Fruit fly (Drosophila melanogaster) whole organism, wandering third instar larva: ENCODE measurements around the gene CG46042.

ENCODE experiments used
- Abd-B ChIP-seq: fragments of >200 bp; optimal IDR thresholded peaks from 2 replicates; lab custom pipeline; 2017; ENCODE audit warnings: missing biosample characterization, missing genetic modification characterization
- CG32264 ChIP-seq: fragments of 200-800 bp; sonication (Bioruptor generic); optimal IDR thresholded peaks from 2 replicates; lab custom pipeline; 2016; ENCODE audit warnings: missing biosample characterization, missing genetic modification characterization
- CG9705 ChIP-seq: fragments of 200-800 bp; sonication (Bioruptor generic); optimal IDR thresholded peaks from 2 replicates; lab custom pipeline; 2018; ENCODE audit warnings: missing biosample characterization, mild to moderate bottlenecking, missing genetic modification characterization
- Dfd ChIP-seq: fragments of >200 bp; optimal IDR thresholded peaks from 2 replicates; lab custom pipeline; 2017; ENCODE audit warnings: missing biosample characterization, missing genetic modification characterization
- Dif ChIP-seq: fragments of 200-275, 200-300 bp; sonication (Bioruptor generic); optimal IDR thresholded peaks from 2 replicates; lab custom pipeline; 2018; ENCODE audit warnings: missing biosample characterization, missing genetic modification characterization; ENCODE audit not compliant: partially characterized antibody
- GATAd ChIP-seq: sonication (Bioruptor generic); optimal IDR thresholded peaks from 2 replicates; lab custom pipeline; 2016; ENCODE audit warnings: missing biosample characterization, missing genetic modification characterization
- HLH106 ChIP-seq: fragments of 200-800 bp; optimal IDR thresholded peaks from 3 replicates; lab custom pipeline; 2019; ENCODE audit warnings: missing biosample characterization, mild to moderate bottlenecking, missing genetic modification characterization, moderate library complexity
- Hnf4 ChIP-seq: fragments of 200-800 bp; sonication (Bioruptor generic); optimal IDR thresholded peaks from 2 replicates; lab custom pipeline; 2016; ENCODE audit warnings: missing biosample characterization, mild to moderate bottlenecking, missing genetic modification characterization
- Hr78 ChIP-seq: fragments of >200 bp; optimal IDR thresholded peaks from 2 replicates; lab custom pipeline; 2017; ENCODE audit warnings: missing biosample characterization, missing genetic modification characterization
- Hr83 ChIP-seq: fragments of 200-300 bp; sonication (Bioruptor generic); optimal IDR thresholded peaks from 2 replicates; lab custom pipeline; 2016; ENCODE audit warnings: missing biosample characterization, mild to moderate bottlenecking, missing genetic modification characterization, moderate library complexity; ENCODE audit not compliant: poor library complexity, severe bottlenecking
- Jra ChIP-seq: sonication (Bioruptor generic); optimal IDR thresholded peaks from 2 replicates; lab custom pipeline; 2016; ENCODE audit warnings: missing biosample characterization, missing genetic modification characterization
- Myc ChIP-seq: fragments of >200 bp; optimal IDR thresholded peaks from 2 replicates; lab custom pipeline; 2017
- N ChIP-seq: fragments of >200 bp; optimal IDR thresholded peaks from 2 replicates; lab custom pipeline; 2018; ENCODE audit warnings: missing biosample characterization, missing external identifiers, missing genetic modification characterization
- OdsH ChIP-seq: fragments of 200-800 bp; sonication (Bioruptor generic); optimal IDR thresholded peaks from 2 replicates; lab custom pipeline; 2016; ENCODE audit warnings: missing biosample characterization, mild to moderate bottlenecking, missing genetic modification characterization
- Rel ChIP-seq, 2 experiments: fragments of 200-800 bp; sonication (Bioruptor generic) in 1 of 2; optimal IDR thresholded peaks; 2 replicates in 1 of 2; 3 replicates in 1 of 2; lab custom pipeline; 2016 to 2019; ENCODE audit warnings: mild to moderate bottlenecking in 2 of 2, missing biosample characterization in 2 of 2, missing genetic modification characterization in 2 of 2, moderate library complexity in 1 of 2
- Sp1 ChIP-seq: fragments of 200-800 bp; sonication (Bioruptor generic); optimal IDR thresholded peaks from 3 replicates; lab custom pipeline; 2019; ENCODE audit warnings: missing biosample characterization, mild to moderate bottlenecking, missing genetic modification characterization, moderate library complexity
- Vsx2 ChIP-seq: fragments of 200-300, 225-300 bp; sonication (Bioruptor generic); optimal IDR thresholded peaks from 2 replicates; lab custom pipeline; 2018; ENCODE audit warnings: missing biosample characterization, missing genetic modification characterization; ENCODE audit not compliant: partially characterized antibody
- br ChIP-seq: fragments of 200-800 bp; sonication (Bioruptor generic); optimal IDR thresholded peaks from 2 replicates; lab custom pipeline; 2016; ENCODE audit warnings: missing biosample characterization, missing genetic modification characterization
- brk ChIP-seq: fragments of 200-800 bp; sonication (Bioruptor generic); optimal IDR thresholded peaks from 2 replicates; lab custom pipeline; 2016; ENCODE audit warnings: missing biosample characterization, mild to moderate bottlenecking, missing genetic modification characterization
- dl ChIP-seq, 2 experiments: fragments of 175-275, 200-275 bp in 1 of 2; fragments of 200-275 bp in 1 of 2; sonication (Bioruptor generic); optimal IDR thresholded peaks; lab custom pipeline; 2018; ENCODE audit warnings: mild to moderate bottlenecking in 2 of 2, missing biosample characterization in 2 of 2, missing genetic modification characterization in 2 of 2, moderate library complexity in 2 of 2; ENCODE audit not compliant: partially characterized antibody in 2 of 2, insufficient read depth in 1 of 2
- dmrt93B ChIP-seq: fragments of 200-800 bp; sonication (Bioruptor generic); optimal IDR thresholded peaks from 2 replicates; lab custom pipeline; 2018; ENCODE audit warnings: missing biosample characterization, mild to moderate bottlenecking, missing genetic modification characterization
- ey ChIP-seq: fragments of 200-800 bp; sonication (Bioruptor generic); optimal IDR thresholded peaks from 2 replicates; lab custom pipeline; 2016; ENCODE audit warnings: missing biosample characterization, missing genetic modification characterization
- fru ChIP-seq: fragments of 200-800 bp; sonication (Bioruptor generic); optimal IDR thresholded peaks from 3 replicates; lab custom pipeline; 2016; ENCODE audit warnings: missing biosample characterization, mild to moderate bottlenecking, missing genetic modification characterization
- h ChIP-seq: fragments of 200-800 bp; sonication (Bioruptor generic); optimal IDR thresholded peaks from 3 replicates; lab custom pipeline; 2016; ENCODE audit warnings: missing biosample characterization, mild to moderate bottlenecking, missing genetic modification characterization
- lola ChIP-seq: fragments of >200 bp; optimal IDR thresholded peaks from 2 replicates; lab custom pipeline; 2017; ENCODE audit warnings: missing biosample characterization, missing genetic modification characterization
- pan ChIP-seq: fragments of >200 bp; optimal IDR thresholded peaks from 2 replicates; lab custom pipeline; 2017
- psq ChIP-seq: fragments of 200-800 bp; sonication (Bioruptor generic); optimal IDR thresholded peaks from 3 replicates; lab custom pipeline; 2017; ENCODE audit warnings: missing biosample characterization, mild to moderate bottlenecking, missing genetic modification characterization, moderate library complexity
- sage ChIP-seq: fragments of 200-800 bp; sonication (Bioruptor generic); optimal IDR thresholded peaks from 2 replicates; lab custom pipeline; 2016; ENCODE audit warnings: missing biosample characterization, mild to moderate bottlenecking, missing genetic modification characterization
- sv ChIP-seq: fragments of 200-800 bp; sonication (Bioruptor generic); optimal IDR thresholded peaks from 3 replicates; lab custom pipeline; 2016; ENCODE audit warnings: missing biosample characterization, missing genetic modification characterization
- tai ChIP-seq: sonication (Bioruptor generic); optimal IDR thresholded peaks from 2 replicates; lab custom pipeline; 2016; ENCODE audit warnings: missing biosample characterization, missing genetic modification characterization
- usp ChIP-seq: fragments of >200 bp; optimal IDR thresholded peaks from 2 replicates; lab custom pipeline; 2017; ENCODE audit warnings: missing biosample characterization, missing genetic modification characterization
- woc ChIP-seq: sonication (Bioruptor generic); optimal IDR thresholded peaks from 2 replicates; lab custom pipeline; 2016; ENCODE audit warnings: missing biosample characterization, mild to moderate bottlenecking, missing genetic modification characterization

Gene CG46042

dm6 chr3R:19902926-19903739 is 39.1 kb downstream of the CG46042 start, which contains the start of gene ClpX:
ClpX (minus strand) TSS chr3R:19903689.
- TF ChIP-seq br (GFP tag; lab: Kevin White, UChicago) (no peak), h (GFP tag; lab: Kevin White, UChicago) (no peak), Dif (GFP tag; lab: Kevin White, UChicago) (no peak), Hr83 (GFP tag; lab: Kevin White, UChicago) (no peak), lola (GFP tag; lab: Kevin White, UChicago) (no peak), GATAd (GFP tag; lab: Kevin White, UChicago) (no peak), pan (lab: Kevin White, UChicago) (no peak), CG32264 (GFP tag; lab: Kevin White, UChicago) (no peak), usp (GFP tag; lab: Kevin White, UChicago) (no peak), Rel (GFP tag; optimal IDR thresholded peaks at IDR 0.05; lab: Kevin White, UChicago) (no peak), Rel (tag; optimal IDR thresholded peaks at IDR 0.05; lab: Kevin White, UChicago) (peak; percentile 63), brk (GFP tag; lab: Kevin White, UChicago) (no peak), woc (peak; percentile 77), N (no peak), Myc (lab: Kevin White, UChicago) (peak; percentile 77), OdsH (GFP tag; lab: Kevin White, UChicago) (no peak), Hr78 (GFP tag; lab: Kevin White, UChicago) (no peak), psq (no peak)

dm6 chr3R:19902328-19902727 is 39.9 kb downstream of the CG46042 start:
- no peak for TF ChIP-seq lola (GFP tag; lab: Kevin White, UChicago)
- no peak for TF ChIP-seq N
- TF ChIP-seq Jra (GFP tag; lab: Kevin White, UChicago), result no peak
- no peak for TF ChIP-seq CG32264 (GFP tag; lab: Kevin White, UChicago)
- no peak for TF ChIP-seq Sp1
- TF ChIP-seq dmrt93B, result no peak
- no peak for TF ChIP-seq sage (GFP tag; lab: Kevin White, UChicago)
- no peak for TF ChIP-seq Hnf4 (GFP tag; lab: Kevin White, UChicago)
- no peak for TF ChIP-seq ey (GFP tag; lab: Kevin White, UChicago)
- TF ChIP-seq Rel (GFP tag; optimal IDR thresholded peaks at IDR 0.05; lab: Kevin White, UChicago), result no peak
- TF ChIP-seq Rel (tag; optimal IDR thresholded peaks at IDR 0.05; lab: Kevin White, UChicago), result no peak
- no peak for TF ChIP-seq h (GFP tag; lab: Kevin White, UChicago)
- no peak for TF ChIP-seq HLH106 (tag; lab: Kevin White, UChicago)
- TF ChIP-seq dl (GFP tag; optimal IDR thresholded peaks at IDR 0.05; lab: Kevin White, UChicago; ENCODE audit: insufficient read depth in 1 of 2, partially characterized antibody in 2 of 2), result no peak
- TF ChIP-seq Hr83 (GFP tag; lab: Kevin White, UChicago), result no peak
- TF ChIP-seq brk (GFP tag; lab: Kevin White, UChicago), result no peak
- no peak for TF ChIP-seq tai (GFP tag; lab: Kevin White, UChicago)
- TF ChIP-seq psq, result no peak
- no peak for TF ChIP-seq Dfd (GFP tag; lab: Kevin White, UChicago)
- TF ChIP-seq pan (lab: Kevin White, UChicago), result no peak
- no peak for TF ChIP-seq Vsx2 (GFP tag; lab: Kevin White, UChicago)

dm6 chr3R:19901742-19902141 is 40.5 kb downstream of the CG46042 start:
- TF ChIP-seq Rel (GFP tag; optimal IDR thresholded peaks at IDR 0.05; lab: Kevin White, UChicago) (no peak), Rel (tag; optimal IDR thresholded peaks at IDR 0.05; lab: Kevin White, UChicago) (peak; percentile 62), Hr83 (GFP tag; lab: Kevin White, UChicago) (no peak)

dm6 chr3R:19895305-19895704 is 46.9 kb downstream of the CG46042 start:
- no peak for TF ChIP-seq OdsH (GFP tag; lab: Kevin White, UChicago)
- TF ChIP-seq Abd-B (GFP tag; lab: Kevin White, UChicago), result no peak
- TF ChIP-seq woc, result no peak

dm6 chr3R:19892046-19892445 is 50.2 kb downstream of the CG46042 start:
- TF ChIP-seq h (GFP tag; lab: Kevin White, UChicago), result peak; percentile 18
- no peak for TF ChIP-seq CG9705 (GFP tag; lab: Kevin White, UChicago)
- no peak for TF ChIP-seq psq
- TF ChIP-seq sv, result peak; percentile 44
- TF ChIP-seq fru (GFP tag; lab: Kevin White, UChicago), result peak; percentile 5
